Worm (Caenorhabditis elegans): Measurements from ENCODE around the gene vha-6.

ce11 chrII:11427322-11427721 is 10.9 kb downstream of the vha-6 start:
- TF ChIP-seq lin-13 (GFP tag; optimal IDR thresholded peaks at IDR 0.05) (no peak), ztf-11 (tag; optimal IDR thresholded peaks at IDR 0.05) (no peak), zfp-2 (tag; optimal IDR thresholded peaks at IDR 0.05) (no peak)

Data from whole organism, L4 larva.